Fruit fly (Drosophila melanogaster) whole organism, embryonic: ENCODE data around the gene kibra.

Source experiments
- Awh ChIP-seq: fragments of 200-800 bp; sonication (Bioruptor generic); IDR thresholded peaks from 2 replicates; pipeline ENCODE4, ENCODE4 v1.3.6; 2022; ENCODE audit warnings: missing biosample characterization, missing genetic modification characterization
- BEAF-32 ChIP-seq: fragments of 200-800 bp; sonication (Bioruptor generic); optimal IDR thresholded peaks from 3 replicates; lab custom pipeline; 2017; ENCODE audit warnings: missing biosample characterization, missing genetic modification characterization, mild to moderate bottlenecking, moderate library complexity, missing genetic modification reagents
- CG10654 ChIP-seq: fragments of 200-800 bp; sonication (Bioruptor generic); optimal IDR thresholded peaks from 2 replicates; lab custom pipeline; 2016; ENCODE audit warnings: missing biosample characterization, missing genetic modification characterization
- CG10959 ChIP-seq: fragments of 200-800 bp; sonication (Bioruptor generic); IDR thresholded peaks from 2 replicates; pipeline ENCODE4 v1.3.6; 2022; ENCODE audit warnings: missing biosample characterization, missing genetic modification characterization
- CG12071 ChIP-seq: fragments of 200-800 bp; sonication (Bioruptor generic); optimal IDR thresholded peaks from 3 replicates; lab custom pipeline; 2018; ENCODE audit warnings: missing biosample characterization, mild to moderate bottlenecking, missing genetic modification characterization
- CG12236 ChIP-seq: fragments of 200-800 bp; sonication (Bioruptor generic); optimal IDR thresholded peaks from 2 replicates; lab custom pipeline; 2016; ENCODE audit warnings: missing biosample characterization, missing genetic modification characterization
- CG13894 ChIP-seq: fragments of 200-800 bp; sonication (Bioruptor generic); optimal IDR thresholded peaks from 3 replicates; lab custom pipeline; 2018; ENCODE audit warnings: missing biosample characterization, mild to moderate bottlenecking, missing genetic modification characterization, moderate library complexity
- CG15011 ChIP-seq: fragments of 200-800 bp; sonication (Bioruptor generic); optimal IDR thresholded peaks from 3 replicates; lab custom pipeline; 2018; ENCODE audit warnings: missing biosample characterization, mild to moderate bottlenecking, missing genetic modification characterization
- CG17186 ChIP-seq: fragments of 200-800 bp; sonication (Bioruptor generic); optimal IDR thresholded peaks from 3 replicates; lab custom pipeline; 2017; ENCODE audit warnings: missing biosample characterization, missing genetic modification reagents, missing genetic modification characterization
- CG17912 ChIP-seq: fragments of 200-800 bp; sonication (Bioruptor generic); optimal IDR thresholded peaks from 2 replicates; lab custom pipeline; 2018; ENCODE audit warnings: missing biosample characterization, mild to moderate bottlenecking, missing genetic modification characterization
- CG18619 ChIP-seq: fragments of 200-800 bp; sonication (Bioruptor generic); optimal IDR thresholded peaks from 3 replicates; lab custom pipeline; 2017; ENCODE audit warnings: missing biosample characterization, mild to moderate bottlenecking, missing genetic modification characterization
- CG32772 ChIP-seq: fragments of 200-800 bp; sonication (Bioruptor generic); IDR thresholded peaks from 2 replicates; pipeline ENCODE4 v1.3.6; 2022; ENCODE audit warnings: missing biosample characterization, missing genetic modification characterization
- CG4282 ChIP-seq: fragments of 200-800 bp; sonication (Bioruptor generic); optimal IDR thresholded peaks from 2 replicates; lab custom pipeline; 2016; ENCODE audit warnings: missing biosample characterization, missing genetic modification characterization
- CG4328 ChIP-seq: fragments of 200-800 bp; sonication (Bioruptor generic); optimal IDR thresholded peaks from 3 replicates; lab custom pipeline; 2017; ENCODE audit warnings: missing biosample characterization, missing genetic modification reagents, missing genetic modification characterization
- CG7372 ChIP-seq: fragments of 200-800 bp; sonication (Bioruptor generic); IDR thresholded peaks from 2 replicates; pipeline ENCODE4 v1.3.6; 2022; ENCODE audit warnings: missing biosample characterization, missing genetic modification characterization
- CG8281 ChIP-seq: fragments of 200-800 bp; sonication (Bioruptor generic); optimal IDR thresholded peaks from 2 replicates; lab custom pipeline; 2018; ENCODE audit warnings: missing biosample characterization, mild to moderate bottlenecking, missing genetic modification characterization, moderate library complexity
- CG8765 ChIP-seq: fragments of 200-800 bp; sonication (Bioruptor generic); IDR thresholded peaks from 2 replicates; pipeline ENCODE4 v1.3.6; 2022; ENCODE audit warnings: missing biosample characterization, missing genetic modification characterization
- CG9932 ChIP-seq: fragments of 200-800 bp; sonication (Bioruptor generic); IDR thresholded peaks from 2 replicates; pipeline ENCODE4 v1.3.6; 2022; ENCODE audit warnings: missing biosample characterization, missing genetic modification characterization
- D19B ChIP-seq: fragments of 200-800 bp; sonication (Bioruptor generic); optimal IDR thresholded peaks from 2 replicates; lab custom pipeline; 2017; ENCODE audit warnings: missing biosample characterization, mild to moderate bottlenecking, missing genetic modification characterization
- Gsc ChIP-seq: fragments of 200-800 bp; sonication (Bioruptor generic); IDR thresholded peaks from 2 replicates; pipeline ENCODE4 v1.3.6; 2022; ENCODE audit warnings: missing biosample characterization, missing genetic modification characterization
- HLH3B ChIP-seq: fragments of 200-800 bp; sonication (Bioruptor generic); IDR thresholded peaks from 2 replicates; pipeline ENCODE4 v1.3.6; 2022; ENCODE audit warnings: missing biosample characterization, missing genetic modification characterization
- Nf-YC ChIP-seq: fragments of 200-800 bp; optimal IDR thresholded peaks from 3 replicates; lab custom pipeline; 2019; ENCODE audit warnings: missing biosample characterization, mild to moderate bottlenecking, missing genetic modification characterization, moderate library complexity
- Six4 ChIP-seq: fragments of 200-800 bp; sonication (Bioruptor generic); optimal IDR thresholded peaks from 2 replicates; lab custom pipeline; 2016; ENCODE audit warnings: missing biosample characterization, missing genetic modification characterization
- Sox102F ChIP-seq: fragments of 200-800 bp; sonication (Bioruptor generic); optimal IDR thresholded peaks from 2 replicates; lab custom pipeline; 2018; ENCODE audit warnings: missing biosample characterization, mild to moderate bottlenecking, missing genetic modification characterization, moderate library complexity
- Sry-δ ChIP-seq: fragments of 200-800 bp; sonication (Bioruptor generic); optimal IDR thresholded peaks from 2 replicates; lab custom pipeline; 2016; ENCODE audit warnings: missing biosample characterization, missing genetic modification characterization
- Xbp1 ChIP-seq: fragments of 200-800 bp; sonication (Bioruptor generic); optimal IDR thresholded peaks from 3 replicates; lab custom pipeline; 2016; ENCODE audit warnings: missing biosample characterization, mild to moderate bottlenecking, missing genetic modification characterization
- amos ChIP-seq: fragments of 200-800 bp; sonication (Bioruptor generic); IDR thresholded peaks from 2 replicates; pipeline ENCODE4 v1.3.6; 2022; ENCODE audit warnings: missing biosample characterization, missing genetic modification characterization; ENCODE audit not compliant: partially characterized antibody
- ash1 ChIP-seq: fragments of 200-800 bp; sonication (Bioruptor generic); optimal IDR thresholded peaks from 2 replicates; lab custom pipeline; 2018; ENCODE audit warnings: missing biosample characterization, mild to moderate bottlenecking, missing genetic modification characterization
- bbx ChIP-seq: fragments of 200-800 bp; sonication (Bioruptor generic); IDR thresholded peaks from 2 replicates; pipeline ENCODE4 v1.3.6; 2022; ENCODE audit warnings: missing biosample characterization, missing genetic modification characterization; ENCODE audit not compliant: partially characterized antibody
- chinmo ChIP-seq: fragments of 200-800 bp; sonication (Bioruptor generic); IDR thresholded peaks from 4 replicates; pipeline ENCODE4 v1.3.6; 2022; ENCODE audit warnings: missing biosample characterization, missing genetic modification characterization; ENCODE audit not compliant: partially characterized antibody
- croc ChIP-seq: fragments of 200-800 bp; sonication (Bioruptor generic); conservative IDR thresholded peaks from 3 replicates; pipeline ENCODE4 v1.3.6; 2022; ENCODE audit warnings: missing biosample characterization, missing genetic modification characterization
- dimm ChIP-seq: fragments of 200-800 bp; sonication (Bioruptor generic); IDR thresholded peaks from 2 replicates; pipeline ENCODE4 v1.3.6; 2022; ENCODE audit warnings: missing biosample characterization, missing genetic modification characterization
- emc ChIP-seq: fragments of 200-800 bp; sonication (Bioruptor generic); optimal IDR thresholded peaks from 2 replicates; lab custom pipeline; 2016; ENCODE audit warnings: missing biosample characterization, missing genetic modification characterization
- ems ChIP-seq: fragments of 200-800 bp; sonication (Bioruptor generic); optimal IDR thresholded peaks from 3 replicates; lab custom pipeline; 2016; ENCODE audit warnings: missing biosample characterization, missing genetic modification characterization
- eve ChIP-seq, 2 experiments: fragments of >200 bp; optimal IDR thresholded peaks; 2 replicates each; lab custom pipeline; 2017; ENCODE audit warnings: missing biosample characterization in 2 of 2, missing genetic modification characterization in 2 of 2
- gro ChIP-seq: fragments of 200-800 bp; sonication (Bioruptor generic); optimal IDR thresholded peaks from 2 replicates; lab custom pipeline; 2016; ENCODE audit warnings: missing biosample characterization, missing genetic modification characterization
- jumu ChIP-seq: fragments of 200-800 bp; sonication (Bioruptor generic); optimal IDR thresholded peaks from 3 replicates; lab custom pipeline; 2016; ENCODE audit warnings: missing biosample characterization, missing genetic modification characterization
- lab ChIP-seq: fragments of 200-800 bp; sonication (Bioruptor generic); optimal IDR thresholded peaks from 3 replicates; lab custom pipeline; 2017; ENCODE audit warnings: missing biosample characterization, missing genetic modification characterization, mild to moderate bottlenecking, moderate library complexity, missing genetic modification reagents
- lov ChIP-seq, 2 experiments: fragments of 200-800 bp in 1 of 2; fragments of >200 bp in 1 of 2; sonication (Bioruptor generic) in 1 of 2; IDR thresholded peaks in 1 of 2; optimal IDR thresholded peaks in 1 of 2; 2 replicates in 1 of 2; 3 replicates in 1 of 2; pipeline versions ENCODE4 v1.3.6 to Lab custom; 2017 to 2022; ENCODE audit warnings: missing biosample characterization in 1 of 2, missing genetic modification characterization in 1 of 2
- repo ChIP-seq: fragments of 200-800 bp; sonication (Bioruptor generic); optimal IDR thresholded peaks from 2 replicates; lab custom pipeline; 2016; ENCODE audit warnings: missing biosample characterization, missing genetic modification characterization
- ro ChIP-seq: fragments of 200-800 bp; sonication (Bioruptor generic); IDR thresholded peaks from 2 replicates; pipeline ENCODE4 v1.3.6; 2022; ENCODE audit warnings: missing biosample characterization, missing genetic modification characterization
- sc ChIP-seq, 3 experiments: fragments of >200 bp in 2 of 3; fragments of 200-800 bp in 1 of 3; sonication (Bioruptor generic) in 1 of 3; optimal IDR thresholded peaks; 2 replicates in 2 of 3; 3 replicates in 1 of 3; lab custom pipeline; 2017; ENCODE audit warnings: mild to moderate bottlenecking in 1 of 3, missing biosample characterization in 1 of 3, missing genetic modification characterization in 1 of 3, missing genetic modification reagents in 1 of 3
- slp2 ChIP-seq: fragments of 200-800 bp; sonication (Bioruptor generic); optimal IDR thresholded peaks from 2 replicates; lab custom pipeline; 2016; ENCODE audit warnings: missing biosample characterization, missing genetic modification characterization
- sqz ChIP-seq: fragments of 200-800 bp; sonication (Bioruptor generic); optimal IDR thresholded peaks from 3 replicates; lab custom pipeline; 2018; ENCODE audit warnings: missing biosample characterization, mild to moderate bottlenecking, missing genetic modification characterization
- stc ChIP-seq: fragments of 200-800 bp; sonication (Bioruptor generic); IDR thresholded peaks from 2 replicates; pipeline ENCODE4 v1.3.6; 2022; ENCODE audit warnings: missing biosample characterization, missing genetic modification characterization
- stwl ChIP-seq: fragments of 200-800 bp; sonication (Bioruptor generic); optimal IDR thresholded peaks from 3 replicates; lab custom pipeline; 2018; ENCODE audit warnings: missing biosample characterization, mild to moderate bottlenecking, missing genetic modification characterization, moderate library complexity
- tna ChIP-seq: fragments of 200-800 bp; sonication (Bioruptor generic); IDR thresholded peaks from 2 replicates; pipeline ENCODE4 v1.3.6; 2022; ENCODE audit warnings: missing biosample characterization, missing genetic modification characterization; ENCODE audit not compliant: partially characterized antibody
- unpg ChIP-seq: fragments of 200-800 bp; sonication (Bioruptor generic); optimal IDR thresholded peaks from 3 replicates; lab custom pipeline; 2018; ENCODE audit warnings: missing biosample characterization, mild to moderate bottlenecking, missing genetic modification characterization, moderate library complexity

The kibra gene

dm6 chr3R:14723671-14724500 is at the start of gene kibra (continued):
- TF ChIP-seq Nf-YC (tag; lab: Kevin White, UChicago) (peak; percentile 53), croc (GFP tag; lab: Robert Waterston, UW) (peak; percentile 35; the same call in 1 of the 3 replicates), emc (GFP tag; lab: Kevin White, UChicago) (peak; percentile 67), Gsc (GFP tag; lab: Robert Waterston, UW) (no peak), dimm (GFP tag; lab: Robert Waterston, UW) (no peak), Awh (no peak), Sox102F (GFP tag; lab: Kevin White, UChicago) (peak; percentile 62), CG12236 (GFP tag; lab: Kevin White, UChicago) (peak; percentile 49), unpg (GFP tag; lab: Kevin White, UChicago) (peak; percentile 52), Six4 (GFP tag; lab: Kevin White, UChicago) (peak; percentile 61), sqz (GFP tag; lab: Kevin White, UChicago) (peak; percentile 48), Sry-δ (GFP tag; lab: Kevin White, UChicago) (peak; percentile 99), tna (GFP tag; lab: Robert Waterston, UW) (no peak), jumu (GFP tag; lab: Kevin White, UChicago) (peak; percentile 87), CG10654 (peak; percentile 74), repo (GFP tag; lab: Kevin White, UChicago) (peak; percentile 69), ash1 (GFP tag; lab: Kevin White, UChicago) (peak; percentile 19), CG7372 (GFP tag; lab: Robert Waterston, UW) (no peak), eve (GFP tag; optimal IDR thresholded peaks at IDR 0.05; lab: Kevin White, UChicago) (peak in 1 of 2 experiments; percentile 92), CG18619 (peak; percentile 43), slp2 (peak; percentile 58), CG4282 (peak; percentile 68), lab (GFP tag; lab: Kevin White, UChicago) (peak; percentile 77), ems (GFP tag; lab: Kevin White, UChicago) (peak; percentile 86), CG8765 (GFP tag; lab: Robert Waterston, UW) (no peak), bbx (GFP tag; lab: Robert Waterston, UW) (no peak), CG9932 (no peak), CG17912 (GFP tag; lab: Kevin White, UChicago) (peak; percentile 56), CG8281 (tag; lab: Kevin White, UChicago) (no peak), HLH3B (GFP tag; lab: Robert Waterston, UW) (no peak), CG32772 (GFP tag; lab: Robert Waterston, UW) (no peak), BEAF-32 (GFP tag; lab: Kevin White, UChicago) (peak; percentile 100), sc (optimal IDR thresholded peaks at IDR 0.05; lab: Kevin White, UChicago) (no peak), sc (GFP tag; optimal IDR thresholded peaks at IDR 0.05; lab: Kevin White, UChicago) (no peak), amos (GFP tag; lab: Robert Waterston, UW) (no peak), gro (GFP tag; lab: Kevin White, UChicago) (peak; percentile 83), CG13894 (tag; lab: Kevin White, UChicago) (peak; percentile 85), D19B (GFP tag; lab: Kevin White, UChicago) (no peak), CG4328 (GFP tag; lab: Kevin White, UChicago) (peak; percentile 42), chinmo (no peak), stwl (tag; lab: Kevin White, UChicago) (peak; percentile 76), stc (no peak), CG10959 (no peak), CG12071 (GFP tag; lab: Kevin White, UChicago) (peak; percentile 17), Xbp1 (GFP tag; lab: Kevin White, UChicago) (peak; percentile 73), lov (optimal IDR thresholded peaks at IDR 0.05; lab: Kevin White, UChicago) (no peak), lov (GFP tag; IDR thresholded peaks at IDR 0.05; lab: Robert Waterston, UW) (no peak), CG17186 (peak; percentile 78), ro (GFP tag; lab: Robert Waterston, UW) (no peak), CG15011 (no peak)
